Fruit fly (Drosophila melanogaster): ENCODE measurements around the gene CG31287.

dm6 chr3R:16215319-16215701 is 12.1 kb downstream of the CG31287 start:
- no peak for TF ChIP-seq Clk (GFP tag; optimal IDR thresholded peaks at IDR 0.05)
- TF ChIP-seq kay (GFP tag; ENCODE audit: borderline replicate concordance), result no peak
- TF ChIP-seq CG7101 (tag; optimal IDR thresholded peaks at IDR 0.05), result no peak
- no peak for TF ChIP-seq pad (GFP tag; optimal IDR thresholded peaks at IDR 0.05)
- no peak for TF ChIP-seq Mnt (GFP tag; optimal IDR thresholded peaks at IDR 0.05)
- no peak for TF ChIP-seq CG7045 (GFP tag; optimal IDR thresholded peaks at IDR 0.05)
- TF ChIP-seq CG11617 (GFP tag; optimal IDR thresholded peaks at IDR 0.05), result no peak
